Worm (Caenorhabditis elegans): ENCODE data around the gene got-1.2.

Gene got-1.2

ce11 chrX:16796826-16797225, 3.9 kb upstream of the got-1.2 start:
- TF ChIP-seq unc-42 (tag; optimal IDR thresholded peaks at IDR 0.05) (peak; percentile 83), hlh-15 (tag; optimal IDR thresholded peaks at IDR 0.05) (no peak), F13H6.1 (tag; optimal IDR thresholded peaks at IDR 0.05) (peak; percentile 53), ztf-16 (tag; optimal IDR thresholded peaks at IDR 0.05) (peak; percentile 4), fkh-10 (GFP tag; optimal IDR thresholded peaks at IDR 0.05) (peak; percentile 60), pqm-1 (tag; optimal IDR thresholded peaks at IDR 0.05) (peak; percentile 19), che-1 (tag; optimal IDR thresholded peaks at IDR 0.05) (peak; percentile 37), unc-3 (GFP tag; conservative IDR thresholded peaks at IDR 0.05) (no peak), unc-3 (tag; optimal IDR thresholded peaks at IDR 0.05) (no peak), syd-9 (tag; optimal IDR thresholded peaks at IDR 0.05) (no peak), tbx-2 (tag; optimal IDR thresholded peaks at IDR 0.05) (peak; percentile 68), hlh-30 (tag; optimal IDR thresholded peaks at IDR 0.05; ENCODE audit: insufficient read depth) (peak; percentile 88), ref-2 (tag; optimal IDR thresholded peaks at IDR 0.05) (peak; percentile 41), madf-2 (tag; optimal IDR thresholded peaks at IDR 0.05) (peak; percentile 17), ceh-31 (tag; optimal IDR thresholded peaks at IDR 0.05) (peak; percentile 83), sdc-2 (tag; optimal IDR thresholded peaks at IDR 0.05) (peak; percentile 66), nfya-1 (tag; optimal IDR thresholded peaks at IDR 0.05) (peak; percentile 45), lin-11 (tag; optimal IDR thresholded peaks at IDR 0.05) (no peak), pros-1 (tag; optimal IDR thresholded peaks at IDR 0.05) (no peak), zip-5 (tag; optimal IDR thresholded peaks at IDR 0.05) (no peak), ets-4 (tag; optimal IDR thresholded peaks at IDR 0.05) (peak; percentile 5), K09A11.1 (tag; optimal IDR thresholded peaks at IDR 0.05; ENCODE audit: insufficient read depth) (no peak), pat-9 (tag; optimal IDR thresholded peaks at IDR 0.05) (peak; percentile 6), ceh-18 (tag; optimal IDR thresholded peaks at IDR 0.05) (peak; percentile 92), ceh-6 (GFP tag; optimal IDR thresholded peaks at IDR 0.05) (no peak), mec-3 (tag; optimal IDR thresholded peaks at IDR 0.05; ENCODE audit: borderline replicate concordance) (no peak), rnt-1 (tag; optimal IDR thresholded peaks at IDR 0.05) (peak; percentile 64), hlh-6 (tag; optimal IDR thresholded peaks at IDR 0.05) (peak; percentile 39), ahr-1 (tag; optimal IDR thresholded peaks at IDR 0.05) (no peak), ceh-30 (tag; optimal IDR thresholded peaks at IDR 0.05) (peak; percentile 14), ceh-14 (tag; optimal IDR thresholded peaks at IDR 0.05) (no peak)

ce11 chrX:16795978-16796377, 3.1 kb upstream of the got-1.2 start, which contains the start of gene aak-2:
Gene aak-2, plus strand, starts transcription at chrX:16796087.
- TF ChIP-seq npax-4 (tag; optimal IDR thresholded peaks at IDR 0.05) (no peak), sdc-2 (tag; optimal IDR thresholded peaks at IDR 0.05) (no peak), gmeb-2 (tag; optimal IDR thresholded peaks at IDR 0.05) (no peak), hlh-15 (tag; optimal IDR thresholded peaks at IDR 0.05) (no peak), rnt-1 (tag; optimal IDR thresholded peaks at IDR 0.05) (peak; percentile 30)

- TF ChIP-seq ceh-34 (tag; optimal IDR thresholded peaks at IDR 0.05) (no peak), T23F11.4 (GFP tag; optimal IDR thresholded peaks at IDR 0.05) (no peak), ama-1 (optimal IDR thresholded peaks at IDR 0.05) (no peak), nhr-232 (tag; optimal IDR thresholded peaks at IDR 0.05) (no peak), pax-1 (tag; optimal IDR thresholded peaks at IDR 0.05) (no peak), ceh-45 (GFP tag; IDR thresholded peaks at IDR 0.05) (no peak), Y22D7AL.16 (tag; optimal IDR thresholded peaks at IDR 0.05) (no peak), unc-55 (GFP tag; optimal IDR thresholded peaks at IDR 0.05) (no peak), C08G9.2 (tag; optimal IDR thresholded peaks at IDR 0.05) (no peak), tbx-2 (tag; optimal IDR thresholded peaks at IDR 0.05) (no peak), pag-3 (tag; optimal IDR thresholded peaks at IDR 0.05; ENCODE audit: borderline replicate concordance) (no peak), nfya-1 (tag; optimal IDR thresholded peaks at IDR 0.05) (no peak), ceh-6 (GFP tag; optimal IDR thresholded peaks at IDR 0.05) (no peak)
These were observed 544 bp upstream of the got-1.2 start for ce11 chrX:16793470-16793869.
